Worm (Caenorhabditis elegans) whole organism, midembryonic: ENCODE data around the gene srd-46.

Experiments used
- T22C8.4 ChIP-seq: fragments of 200-800 bp; sonication (Bioruptor generic); IDR thresholded peaks from 2 replicates; pipeline ENCODE4 v1.3.6; 2022; ENCODE audit warnings: missing genetic modification characterization, missing compliant biosample characterization
- cog-1 ChIP-seq: sonication (generic microtip); optimal IDR thresholded peaks from 2 replicates; lab custom pipeline; 2016; ENCODE audit warnings: missing genetic modification characterization, missing compliant biosample characterization
- flt-1 ChIP-seq: fragments of 200-800 bp; sonication (Bioruptor generic); IDR thresholded peaks from 2 replicates; pipeline ENCODE4 v1.3.6; 2022; ENCODE audit warnings: missing genetic modification characterization, missing compliant biosample characterization
- klf-2 ChIP-seq: fragments of 200-800 bp; sonication (Bioruptor generic); conservative IDR thresholded peaks from 2 replicates; pipeline ENCODE4 v1.3.6; 2022; ENCODE audit warnings: missing genetic modification reagents, missing genetic modification characterization, missing compliant biosample characterization
- med-1 ChIP-seq: sonication (generic microtip); optimal IDR thresholded peaks from 2 replicates; lab custom pipeline; 2017; ENCODE audit warnings: missing genetic modification characterization, mild to moderate bottlenecking, missing compliant biosample characterization, antibody characterized with exemption, missing genetic modification reagents; ENCODE audit not compliant: insufficient read depth
- ref-1 ChIP-seq: fragments of 200-800 bp; sonication (Bioruptor generic); conservative IDR thresholded peaks from 2 replicates; pipeline ENCODE4 v1.3.6; 2022; ENCODE audit warnings: missing genetic modification reagents, missing genetic modification characterization, missing compliant biosample characterization
- tab-1 ChIP-seq: fragments of 200-800 bp; sonication (Bioruptor generic); IDR thresholded peaks from 2 replicates; pipeline ENCODE4 v1.3.6; 2022; ENCODE audit warnings: missing genetic modification characterization, missing compliant biosample characterization
- ztf-23 ChIP-seq: fragments of 200-800 bp; sonication (Bioruptor generic); IDR thresholded peaks from 2 replicates; pipeline ENCODE4 v1.3.6; 2022; ENCODE audit warnings: missing genetic modification reagents, missing genetic modification characterization, missing compliant biosample characterization
- ztf-29 ChIP-seq: fragments of 200-800 bp; sonication (Bioruptor generic); IDR thresholded peaks from 2 replicates; pipeline ENCODE4 v1.3.6; 2022; ENCODE audit warnings: missing genetic modification reagents, missing genetic modification characterization, missing compliant biosample characterization

- TF ChIP-seq T22C8.4 (GFP tag; lab: Robert Waterston, UW) (no peak), ref-1 (no peak), ztf-29 (GFP tag; lab: Robert Waterston, UW) (no peak), flt-1 (no peak), klf-2 (GFP tag; lab: Robert Waterston, UW) (no peak), med-1 (GFP tag; lab: Kevin White, UChicago) (no peak), ztf-23 (GFP tag; lab: Robert Waterston, UW) (no peak), tab-1 (GFP tag; lab: Robert Waterston, UW) (no peak), cog-1 (tag; lab: Kevin White, UChicago) (no peak)
Observed at ce11 chrX:12371321-12371720, 39.4 kb downstream of the srd-46 start, which contains the start of gene rif-1.2.
